Fruit fly (Drosophila melanogaster) whole organism, embryonic: ENCODE data around the gene CG11267.

Experiments
- Ada2b ChIP-seq: fragments of 200-800 bp; sonication (Bioruptor generic); IDR thresholded peaks from 2 replicates; pipeline ENCODE4 v1.3.6; 2022; ENCODE audit warnings: missing biosample characterization, missing genetic modification characterization
- CG1647 ChIP-seq: fragments of 200-800 bp; sonication (Bioruptor generic); optimal IDR thresholded peaks from 3 replicates; lab custom pipeline; 2016; ENCODE audit warnings: missing biosample characterization, missing genetic modification characterization
- MTF-1 ChIP-seq: fragments of 200-800 bp; sonication (Bioruptor generic); optimal IDR thresholded peaks from 2 replicates; lab custom pipeline; 2018; ENCODE audit warnings: missing biosample characterization, mild to moderate bottlenecking, missing genetic modification characterization, borderline replicate concordance
- cwo ChIP-seq: fragments of 200-800 bp; sonication (Bioruptor generic); optimal IDR thresholded peaks from 3 replicates; lab custom pipeline; 2017; ENCODE audit warnings: missing biosample characterization, missing genetic modification characterization, mild to moderate bottlenecking, moderate library complexity, missing genetic modification reagents

dm6 chr3L:13032085-13032914 lies 16.4 kb downstream of the CG11267 start:
- TF ChIP-seq MTF-1 (GFP tag; lab: Kevin White, UChicago) (no peak), Ada2b (no peak), CG1647 (GFP tag; lab: Kevin White, UChicago) (no peak), cwo (GFP tag; lab: Kevin White, UChicago) (no peak)
